Worm (Caenorhabditis elegans): Measurements from ENCODE around the gene rnp-2.

DNA sequence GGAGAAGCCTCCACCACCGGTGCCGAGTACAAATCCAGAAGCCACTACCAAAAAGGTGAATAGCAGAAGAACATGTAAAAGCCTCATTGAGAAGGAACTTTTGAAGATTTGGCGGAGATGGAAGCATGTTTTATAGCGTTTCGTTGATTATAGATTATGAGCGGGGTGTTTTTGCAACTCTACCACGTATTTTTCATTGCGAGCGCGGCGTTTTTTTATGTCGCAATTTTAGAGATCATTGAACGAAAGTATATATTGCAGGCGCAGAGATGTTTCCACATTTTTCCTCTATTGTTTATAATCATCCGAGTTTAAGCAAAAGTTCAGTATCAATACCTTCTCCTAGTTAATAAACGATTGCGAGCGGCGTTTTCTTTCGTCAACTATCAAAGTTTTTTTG is 36.1 kb upstream of the rnp-2 start, which contains the start of gene F49F1.17:
- no peak for TF ChIP-seq egl-27 (tag; optimal IDR thresholded peaks at IDR 0.05)
- no peak for TF ChIP-seq blmp-1 (tag; optimal IDR thresholded peaks at IDR 0.05; ENCODE audit: insufficient read depth)
- TF ChIP-seq unc-62 (GFP tag; optimal IDR thresholded peaks at IDR 0.05): no peak
- no peak for TF ChIP-seq lin-13 (GFP tag; optimal IDR thresholded peaks at IDR 0.05)
- no peak for TF ChIP-seq mbf-1 (tag; optimal IDR thresholded peaks at IDR 0.05)

All from whole organism, L2 larva.